Worm (Caenorhabditis elegans): Measurements from ENCODE around the gene F13B6.3.

Gene F13B6.3

ce11 chrIV:7440238-7440637 is 25.5 kb downstream of the F13B6.3 start (continued):
- no peak for TF ChIP-seq hmg-1.2 (GFP tag; IDR thresholded peaks at IDR 0.05)

- TF ChIP-seq zfh-2 (GFP tag; conservative IDR thresholded peaks at IDR 0.05) (no peak), fkh-3 (tag; optimal IDR thresholded peaks at IDR 0.05) (no peak), mcd-1 (GFP tag; IDR thresholded peaks at IDR 0.05) (no peak), ekl-4 (GFP tag; IDR thresholded peaks at IDR 0.05) (no peak), hlh-26 (GFP tag; conservative IDR thresholded peaks at IDR 0.05) (no peak), ztf-3 (GFP tag; optimal IDR thresholded peaks at IDR 0.05) (no peak)
Measured at ce11 chrIV:7439377-7439776, 26.4 kb downstream of the F13B6.3 start.

ce11 chrIV:7433858-7434257 is 31.9 kb downstream of the F13B6.3 start, which contains the start of gene B0496.11:
B0496.11 (minus strand) TSS chrIV:7433958.
- TF ChIP-seq snpc-4 (GFP tag; optimal IDR thresholded peaks at IDR 0.05) = no peak
- no peak for TF ChIP-seq snpc-4 (tag; optimal IDR thresholded peaks at IDR 0.05)
- no peak for TF ChIP-seq aptf-3 (GFP tag; IDR thresholded peaks at IDR 0.05)
- no peak for TF ChIP-seq C17E4.6 (GFP tag; IDR thresholded peaks at IDR 0.05)
- TF ChIP-seq cebp-2 (GFP tag; IDR thresholded peaks at IDR 0.05) = no peak
- no peak for TF ChIP-seq snpc-1.1 (tag; optimal IDR thresholded peaks at IDR 0.05; ENCODE audit: insufficient read depth)
- no peak for TF ChIP-seq Y95B8A.8 (GFP tag; IDR thresholded peaks at IDR 0.05)
- no peak for TF ChIP-seq zim-3 (tag; optimal IDR thresholded peaks at IDR 0.05)
- no peak for TF ChIP-seq ama-1 (optimal IDR thresholded peaks at IDR 0.05)
- TF ChIP-seq ama-1 (GFP tag; optimal IDR thresholded peaks at IDR 0.05) = no peak
- no peak for TF ChIP-seq B0035.1 (tag; optimal IDR thresholded peaks at IDR 0.05)
- TF ChIP-seq T07F8.4 (tag; optimal IDR thresholded peaks at IDR 0.05) = no peak
- TF ChIP-seq hlh-26 (GFP tag; conservative IDR thresholded peaks at IDR 0.05) = no peak
- no peak for TF ChIP-seq attf-6 (GFP tag; IDR thresholded peaks at IDR 0.05)

ce11 chrIV:7428998-7429397 is 36.8 kb downstream of the F13B6.3 start:
- TF ChIP-seq ccch-3 (GFP tag; optimal IDR thresholded peaks at IDR 0.05) (no peak), lir-1 (GFP tag; conservative IDR thresholded peaks at IDR 0.05) (no peak), attf-3 (GFP tag; conservative IDR thresholded peaks at IDR 0.05) (no peak), F33H1.4 (GFP tag; IDR thresholded peaks at IDR 0.05) (no peak), ztf-22 (GFP tag; optimal IDR thresholded peaks at IDR 0.05) (no peak), egl-44 (GFP tag; IDR thresholded peaks at IDR 0.05) (no peak), Y53G8AR.9 (GFP tag; conservative IDR thresholded peaks at IDR 0.05) (no peak), unc-130 (GFP tag; optimal IDR thresholded peaks at IDR 0.05) (no peak), dpl-1 (GFP tag; optimal IDR thresholded peaks at IDR 0.05) (no peak), lin-40 (tag; optimal IDR thresholded peaks at IDR 0.05) (no peak), mel-28 (tag; optimal IDR thresholded peaks at IDR 0.05; ENCODE audit: borderline replicate concordance) (no peak), rcor-1 (GFP tag; IDR thresholded peaks at IDR 0.05) (no peak), F37B4.10 (GFP tag; IDR thresholded peaks at IDR 0.05) (no peak)

- TF ChIP-seq dpl-1 (GFP tag; optimal IDR thresholded peaks at IDR 0.05) (no peak), lin-54 (GFP tag; optimal IDR thresholded peaks at IDR 0.05) (no peak)
Measured at ce11 chrIV:7428347-7428746, 37.4 kb downstream of the F13B6.3 start.

All from whole organism, young adult.